Worm (Caenorhabditis elegans) whole organism, late embryonic: ENCODE results near the gene F11C1.10.

ENCODE experiments used
- ceh-2 ChIP-seq: sonication (generic microtip); optimal IDR thresholded peaks from 2 replicates; lab custom pipeline; 2016; ENCODE audit warnings: missing genotype, missing genetic modification characterization, missing compliant biosample characterization
- ceh-24 ChIP-seq: sonication (generic microtip); optimal IDR thresholded peaks from 2 replicates; lab custom pipeline; 2016; ENCODE audit warnings: mild to moderate bottlenecking, missing genetic modification characterization, missing compliant biosample characterization
- dve-1 ChIP-seq: sonication (generic microtip); optimal IDR thresholded peaks from 2 replicates; lab custom pipeline; 2017; ENCODE audit warnings: antibody characterized with exemption, mild to moderate bottlenecking, missing genetic modification characterization, missing compliant biosample characterization
- ets-4 ChIP-seq: sonication (generic microtip); optimal IDR thresholded peaks from 2 replicates; lab custom pipeline; 2016; ENCODE audit warnings: missing genetic modification characterization, missing compliant biosample characterization
- fkh-10 ChIP-seq: fragments of 150-350 bp; optimal IDR thresholded peaks from 2 replicates; lab custom pipeline; 2014; ENCODE audit warnings: missing biosample characterization, missing genetic modification reagents, missing genetic modification characterization
- hlh-30 ChIP-seq: sonication (generic microtip); optimal IDR thresholded peaks from 2 replicates; lab custom pipeline; 2017; ENCODE audit warnings: antibody characterized with exemption, missing genetic modification characterization, missing compliant biosample characterization; ENCODE audit not compliant: insufficient read depth
- nhr-11 ChIP-seq: fragments of 150-350 bp; optimal IDR thresholded peaks from 2 replicates; lab custom pipeline; 2014; ENCODE audit warnings: missing biosample characterization, missing genetic modification characterization
- ref-2 ChIP-seq: sonication (generic microtip); optimal IDR thresholded peaks from 2 replicates; lab custom pipeline; 2016; ENCODE audit warnings: missing genetic modification characterization, missing compliant biosample characterization
- tbx-2 ChIP-seq: sonication (generic microtip); optimal IDR thresholded peaks from 2 replicates; lab custom pipeline; 2016; ENCODE audit warnings: missing genetic modification characterization, missing compliant biosample characterization
- tbx-7 ChIP-seq: sonication (generic microtip); optimal IDR thresholded peaks from 2 replicates; lab custom pipeline; 2016; ENCODE audit warnings: missing genotype, missing genetic modification characterization, missing compliant biosample characterization
- ztf-16 ChIP-seq: sonication (generic microtip); optimal IDR thresholded peaks from 2 replicates; lab custom pipeline; 2017; ENCODE audit warnings: missing genetic modification characterization, missing compliant biosample characterization

DNA sequence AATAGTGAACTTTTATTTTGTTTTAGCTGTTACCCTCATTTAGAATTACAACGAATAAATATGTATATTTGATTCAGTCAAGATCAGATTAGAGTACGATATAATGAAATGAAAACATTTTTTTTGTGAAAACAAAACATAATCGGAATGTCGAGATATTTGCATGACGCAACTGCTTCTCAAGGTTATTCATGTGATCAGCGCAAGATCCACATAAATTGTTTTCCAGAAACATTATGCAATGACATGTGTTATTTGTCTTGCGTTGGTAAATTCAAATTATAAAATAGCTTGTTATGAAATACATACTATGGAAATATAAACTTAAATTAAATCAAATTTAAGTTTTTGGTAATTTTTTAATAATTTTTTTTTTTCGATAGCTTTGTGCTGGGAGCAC lies 22.7 kb downstream of the F11C1.10 start:
- TF ChIP-seq tbx-2 (no peak), ceh-24 (tag; lab: Kevin White, UChicago) (no peak), dve-1 (no peak), ets-4 (tag; lab: Kevin White, UChicago) (no peak), nhr-11 (no peak), ztf-16 (tag; lab: Kevin White, UChicago) (no peak), hlh-30 (tag; lab: Kevin White, UChicago) (no peak), ceh-2 (tag; lab: Kevin White, UChicago) (no peak), fkh-10 (GFP tag; lab: Kevin White, UChicago) (no peak), ref-2 (tag; lab: Kevin White, UChicago) (no peak), tbx-7 (tag; lab: Kevin White, UChicago) (no peak)
